Fruit fly (Drosophila melanogaster): ENCODE data around the gene Pus1.

The Pus1 gene

dm6 chr3R:20621805-20622286 is 29.4 kb upstream of the Pus1 start, which contains the start of gene H (continued):
- TF ChIP-seq pzg (GFP tag; optimal IDR thresholded peaks at IDR 0.05) (peak; percentile 87), CG33213 (GFP tag; optimal IDR thresholded peaks at IDR 0.05) (peak; percentile 51), CG4820 (GFP tag; optimal IDR thresholded peaks at IDR 0.05) (no peak), CG9437 (GFP tag; optimal IDR thresholded peaks at IDR 0.05) (no peak), Sin3A (optimal IDR thresholded peaks at IDR 0.05) (peak; percentile 20), CG17829 (tag; optimal IDR thresholded peaks at IDR 0.05) (peak; percentile 22), gfzf (GFP tag; optimal IDR thresholded peaks at IDR 0.05) (peak; percentile 92), CG30020 (tag; optimal IDR thresholded peaks at IDR 0.05) (peak; percentile 90), Bgb (GFP tag; IDR thresholded peaks at IDR 0.05; ENCODE audit: partially characterized antibody) (peak; percentile 41; the same call in 1 of the 2 replicates), abd-A (tag; optimal IDR thresholded peaks at IDR 0.05) (no peak), CG12299 (tag; optimal IDR thresholded peaks at IDR 0.05) (peak; percentile 11), trem (tag; optimal IDR thresholded peaks at IDR 0.05) (peak; percentile 45), toy (GFP tag; IDR thresholded peaks at IDR 0.05) (no peak), pb (GFP tag; optimal IDR thresholded peaks at IDR 0.05) (no peak), CG4617 (GFP tag; optimal IDR thresholded peaks at IDR 0.05; ENCODE audit: borderline replicate concordance) (peak; percentile 91), CG7839 (tag; optimal IDR thresholded peaks at IDR 0.05) (no peak), chinmo (GFP tag; IDR thresholded peaks at IDR 0.05; ENCODE audit: partially characterized antibody) (0 out of 4 replicates have a peak, but pooled peaks have one; percentile 44), CG9797 (GFP tag; optimal IDR thresholded peaks at IDR 0.05) (peak; percentile 91), ssp (GFP tag; IDR thresholded peaks at IDR 0.05) (peak; percentile 97), Med (GFP tag) (peak; percentile 83), ro (GFP tag; IDR thresholded peaks at IDR 0.05) (no peak), corto (GFP tag; optimal IDR thresholded peaks at IDR 0.05) (no peak), CG12391 (tag; optimal IDR thresholded peaks at IDR 0.05) (no peak), jing (GFP tag; optimal IDR thresholded peaks at IDR 0.05) (no peak), tgo (GFP tag; IDR thresholded peaks at IDR 0.05) (no peak), CG17186 (GFP tag; optimal IDR thresholded peaks at IDR 0.05) (peak; percentile 71), CG2116 (GFP tag; optimal IDR thresholded peaks at IDR 0.05) (peak; percentile 47), Hey (tag; optimal IDR thresholded peaks at IDR 0.05) (no peak), CG1233 (GFP tag; optimal IDR thresholded peaks at IDR 0.05) (no peak), Myb (GFP tag; optimal IDR thresholded peaks at IDR 0.05) (peak; percentile 83), CG2889 (GFP tag; IDR thresholded peaks at IDR 0.05) (no peak), Dbx (GFP tag; IDR thresholded peaks at IDR 0.05) (0 out of 3 replicates have a peak, but pooled peaks have one; percentile 10)

dm6 chr3R:20618947-20619346 is 26.5 kb upstream of the Pus1 start:
- TF ChIP-seq CG4360 (GFP tag; IDR thresholded peaks at IDR 0.05) (peak; percentile 57), CG14710 (tag; optimal IDR thresholded peaks at IDR 0.05) (no peak), CG10462 (GFP tag; optimal IDR thresholded peaks at IDR 0.05) (no peak), Hr39 (optimal IDR thresholded peaks at IDR 0.05) (peak; percentile 18), lab (GFP tag; optimal IDR thresholded peaks at IDR 0.05) (no peak)

- TF ChIP-seq gfzf (GFP tag; optimal IDR thresholded peaks at IDR 0.05) (peak; percentile 56), pzg (GFP tag; optimal IDR thresholded peaks at IDR 0.05) (peak; percentile 6), CG32767 (GFP tag; IDR thresholded peaks at IDR 0.05) (0 out of 2 replicates have a peak, but pooled peaks have one; percentile 43), trh (GFP tag; optimal IDR thresholded peaks at IDR 0.05) (no peak)
Measured at dm6 chr3R:20617583-20617982, 25.1 kb upstream of the Pus1 start, which contains the start of gene CG5466. Gene CG5466, plus strand, starts transcription at chr3R:20617883.

All from whole organism, embryonic.